Worm (Caenorhabditis elegans) whole organism, L1 larva: Measurements from ENCODE around the gene str-220.

Experiments used
- C34B4.2 ChIP-seq: sonication (generic microtip); optimal IDR thresholded peaks from 2 replicates; lab custom pipeline; 2017; ENCODE audit warnings: mild to moderate bottlenecking, missing genetic modification characterization, missing compliant biosample characterization
- alr-1 ChIP-seq: fragments of 200-800 bp; sonication (Bioruptor generic); optimal IDR thresholded peaks from 2 replicates; lab custom pipeline; 2018; ENCODE audit warnings: borderline replicate concordance, mild to moderate bottlenecking, missing genetic modification characterization, missing compliant biosample characterization
- aly-2 ChIP-seq: fragments of 150-350 bp; optimal IDR thresholded peaks from 2 replicates; lab custom pipeline; 2014; ENCODE audit warnings: missing biosample characterization, missing genetic modification characterization
- blmp-1 ChIP-seq: fragments of 150-350 bp; optimal IDR thresholded peaks from 2 replicates; lab custom pipeline; 2014; ENCODE audit warnings: missing biosample characterization, missing genetic modification characterization
- ceh-82 ChIP-seq, 3 experiments: fragments of 150-350 bp in 1 of 3; sonication (generic microtip) in 2 of 3; optimal IDR thresholded peaks; 2 replicates each; lab custom pipeline; 2014 to 2017; ENCODE audit warnings: missing biosample characterization in 3 of 3, missing genetic modification characterization in 3 of 3
- egl-13 ChIP-seq: sonication (generic microtip); optimal IDR thresholded peaks from 2 replicates; lab custom pipeline; 2016; ENCODE audit warnings: missing genotype, missing genetic modification reagents, missing genetic modification characterization, missing compliant biosample characterization
- egl-27 ChIP-seq, 2 experiments: fragments of 150-350 bp in 1 of 2; sonication (generic microtip); optimal IDR thresholded peaks; 3 replicates each; lab custom pipeline; 2017 to 2018; ENCODE audit warnings: missing biosample characterization in 2 of 2, missing genetic modification characterization in 2 of 2, missing genetic modification reagents in 2 of 2
- elt-2 ChIP-seq: sonication (generic microtip); optimal IDR thresholded peaks from 2 replicates; lab custom pipeline; 2016; ENCODE audit warnings: missing genetic modification characterization, mild to moderate bottlenecking, inconsistent platforms, missing compliant biosample characterization, missing genetic modification reagents
- elt-3 ChIP-seq, 6 experiments: fragments of 150-350 bp in 1 of 6; sonication (generic microtip); optimal IDR thresholded peaks; 2 replicates each; lab custom pipeline; 2017 to 2018; ENCODE audit warnings: missing biosample characterization in 6 of 6, missing genetic modification characterization in 6 of 6, inconsistent platforms in 1 of 6
- fkh-10 ChIP-seq: sonication (generic microtip); optimal IDR thresholded peaks from 2 replicates; lab custom pipeline; 2017; ENCODE audit warnings: missing biosample characterization, missing genetic modification reagents, missing genetic modification characterization
- fkh-4 ChIP-seq: sonication (generic microtip); optimal IDR thresholded peaks from 2 replicates; lab custom pipeline; 2016; ENCODE audit warnings: missing compliant biosample characterization, missing genetic modification characterization, borderline replicate concordance
- grh-1 ChIP-seq: fragments of 200-800 bp; sonication (Bioruptor generic); IDR thresholded peaks from 2 replicates; pipeline ENCODE4 v1.3.6; 2022; ENCODE audit warnings: missing genetic modification reagents, missing genetic modification characterization, missing compliant biosample characterization
- hlh-17 ChIP-seq: fragments of 200-800 bp; sonication (Bioruptor generic); optimal IDR thresholded peaks from 2 replicates; lab custom pipeline; 2018; ENCODE audit warnings: missing genetic modification characterization, mild to moderate bottlenecking, missing compliant biosample characterization, moderate library complexity, borderline replicate concordance
- hlh-4 ChIP-seq: sonication (generic microtip); optimal IDR thresholded peaks from 2 replicates; lab custom pipeline; 2016; ENCODE audit warnings: mild to moderate bottlenecking, missing genetic modification characterization, missing compliant biosample characterization
- lin-13 ChIP-seq: fragments of 150-350 bp; optimal IDR thresholded peaks from 2 replicates; lab custom pipeline; 2014; ENCODE audit warnings: missing biosample characterization, missing genetic modification reagents, missing genetic modification characterization
- lin-14 ChIP-seq: fragments of 200-800 bp; sonication (Bioruptor generic); optimal IDR thresholded peaks from 2 replicates; lab custom pipeline; 2018; ENCODE audit warnings: mild to moderate bottlenecking, missing genetic modification characterization, moderate library complexity, missing compliant biosample characterization
- lin-15B ChIP-seq: fragments of 150-350 bp; sonication (generic microtip); optimal IDR thresholded peaks from 3 replicates; lab custom pipeline; 2014; ENCODE audit warnings: missing biosample characterization, missing genetic modification characterization
- lin-35 ChIP-seq, 2 experiments: fragments of 150-350 bp; optimal IDR thresholded peaks; 2 replicates each; lab custom pipeline; 2014; ENCODE audit warnings: missing biosample characterization in 2 of 2, missing genetic modification characterization in 2 of 2, missing genetic modification reagents in 2 of 2
- lin-39 ChIP-seq: fragments of 150-350 bp; optimal IDR thresholded peaks from 2 replicates; lab custom pipeline; 2014; ENCODE audit warnings: missing biosample characterization, missing genetic modification reagents, missing genetic modification characterization
- lir-3 ChIP-seq: sonication (generic microtip); optimal IDR thresholded peaks from 2 replicates; lab custom pipeline; 2016; ENCODE audit warnings: mild to moderate bottlenecking, missing genetic modification characterization, moderate library complexity, missing compliant biosample characterization; ENCODE audit not compliant: poor library complexity
- mab-9 ChIP-seq: fragments of 200-800 bp; sonication (Bioruptor generic); IDR thresholded peaks from 2 replicates; pipeline ENCODE4 v1.3.6; 2022; ENCODE audit warnings: missing genetic modification reagents, missing genetic modification characterization, missing compliant biosample characterization
- nhr-19 ChIP-seq: fragments of 200-800 bp; sonication (Bioruptor generic); conservative IDR thresholded peaks from 2 replicates; pipeline ENCODE4 v1.3.6; 2022; ENCODE audit warnings: missing genetic modification characterization, missing compliant biosample characterization
- nhr-237 ChIP-seq: fragments of 150-350 bp; optimal IDR thresholded peaks from 2 replicates; lab custom pipeline; 2014; ENCODE audit warnings: missing biosample characterization, missing genetic modification characterization
- nhr-28 ChIP-seq: fragments of 150-350 bp; optimal IDR thresholded peaks from 2 replicates; lab custom pipeline; 2014; ENCODE audit warnings: missing biosample characterization, missing genetic modification characterization
- nhr-47 ChIP-seq: sonication (generic microtip); optimal IDR thresholded peaks from 2 replicates; lab custom pipeline; 2016; ENCODE audit warnings: mild to moderate bottlenecking, missing genetic modification characterization, moderate library complexity, missing compliant biosample characterization
- nhr-71 ChIP-seq: sonication (generic microtip); optimal IDR thresholded peaks from 2 replicates; lab custom pipeline; 2016; ENCODE audit warnings: mild to moderate bottlenecking, missing genetic modification characterization, moderate library complexity, missing compliant biosample characterization
- nhr-76 ChIP-seq: sonication (generic microtip); optimal IDR thresholded peaks from 2 replicates; lab custom pipeline; 2017; ENCODE audit warnings: missing biosample characterization, missing genetic modification characterization
- nhr-77 ChIP-seq: fragments of 150-350 bp; optimal IDR thresholded peaks from 2 replicates; lab custom pipeline; 2014; ENCODE audit warnings: missing biosample characterization, missing genetic modification characterization
- nhr-85 ChIP-seq: sonication (generic microtip); peaks from one replicate; lab custom pipeline; 2016; ENCODE audit warnings: missing genetic modification characterization, inconsistent platforms, missing compliant biosample characterization
- pax-3 ChIP-seq: fragments of 200-800 bp; sonication (Bioruptor generic); optimal IDR thresholded peaks from 2 replicates; lab custom pipeline; 2018; ENCODE audit warnings: mild to moderate bottlenecking, missing genetic modification characterization, moderate library complexity, missing compliant biosample characterization
- rnt-1 ChIP-seq: sonication (generic microtip); optimal IDR thresholded peaks from 2 replicates; lab custom pipeline; 2016; ENCODE audit warnings: mild to moderate bottlenecking, missing genetic modification characterization, moderate library complexity, missing compliant biosample characterization
- snu-23 ChIP-seq: sonication (generic microtip); optimal IDR thresholded peaks from 2 replicates; lab custom pipeline; 2016; ENCODE audit warnings: missing genetic modification characterization, missing compliant biosample characterization
- tlp-1 ChIP-seq: fragments of 150-350 bp; optimal IDR thresholded peaks from 2 replicates; lab custom pipeline; 2014; ENCODE audit warnings: missing biosample characterization, missing genetic modification characterization
- unc-30 ChIP-seq: sonication (generic microtip); optimal IDR thresholded peaks from 2 replicates; lab custom pipeline; 2017; ENCODE audit warnings: missing biosample characterization, missing genetic modification characterization
- vab-15 ChIP-seq: sonication (generic microtip); optimal IDR thresholded peaks from 2 replicates; lab custom pipeline; 2017; ENCODE audit warnings: missing genotype, mild to moderate bottlenecking, missing genetic modification characterization, missing compliant biosample characterization
- xbp-1 ChIP-seq: sonication (generic microtip); optimal IDR thresholded peaks from 2 replicates; lab custom pipeline; 2016; ENCODE audit warnings: missing genetic modification characterization, missing compliant biosample characterization
- zag-1 ChIP-seq: fragments of 150-350 bp; optimal IDR thresholded peaks from 2 replicates; lab custom pipeline; 2014; ENCODE audit warnings: missing biosample characterization, missing genetic modification characterization
- ztf-4 ChIP-seq: fragments of 150-350 bp; optimal IDR thresholded peaks from 2 replicates; lab custom pipeline; 2014; ENCODE audit warnings: missing biosample characterization, missing genetic modification characterization

str-220 gene

DNA sequence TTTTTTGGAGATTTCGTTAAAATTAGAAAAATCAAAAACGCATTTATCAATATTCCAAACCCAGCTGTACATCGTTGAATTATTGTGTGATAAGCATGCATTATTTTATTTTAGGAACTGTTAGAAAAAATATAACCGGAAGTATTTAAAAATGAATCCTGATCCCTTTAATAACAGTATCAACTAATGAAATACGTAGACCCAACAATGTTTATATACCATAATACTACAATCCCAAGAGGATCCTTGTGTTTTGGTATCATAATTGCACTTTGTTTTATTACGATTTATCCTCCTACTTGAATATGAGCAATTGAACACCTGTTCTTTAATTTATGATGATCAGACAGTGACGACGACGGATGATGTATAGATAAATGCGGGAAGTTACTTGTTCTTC, 15.6 kb upstream of the str-220 start, which contains the start of gene str-249:
str-249 (minus strand) TSS at position 101 of the 400 bp plus-strand sequence.
- TF ChIP-seq tlp-1 (tag; lab: Kevin White, UChicago): no peak
- no peak for TF ChIP-seq pax-3 (tag; lab: Kevin White, UChicago)
- TF ChIP-seq mab-9 (GFP tag; lab: Robert Waterston, UW): no peak
- no peak for TF ChIP-seq lin-14 (GFP tag; lab: Kevin White, UChicago)
- no peak for TF ChIP-seq elt-3 (tag; optimal IDR thresholded peaks at IDR 0.05; lab: Kevin White, UChicago)
- TF ChIP-seq egl-27 (tag; optimal IDR thresholded peaks at IDR 0.05; lab: Kevin White, UChicago): no peak
- no peak for TF ChIP-seq nhr-71
- no peak for TF ChIP-seq nhr-28 (tag; lab: Kevin White, UChicago)
- no peak for TF ChIP-seq ztf-4 (tag; lab: Kevin White, UChicago)
- TF ChIP-seq ceh-82 (tag; optimal IDR thresholded peaks at IDR 0.05; lab: Kevin White, UChicago): no peak
- TF ChIP-seq nhr-85 (tag; lab: Kevin White, UChicago): no peak
- no peak for TF ChIP-seq unc-30 (tag; lab: Kevin White, UChicago)
- TF ChIP-seq alr-1: no peak
- no peak for TF ChIP-seq rnt-1
- TF ChIP-seq fkh-10 (GFP tag; lab: Kevin White, UChicago): no peak
- no peak for TF ChIP-seq C34B4.2
- no peak for TF ChIP-seq grh-1 (GFP tag; lab: Robert Waterston, UW)
- no peak for TF ChIP-seq egl-13
- TF ChIP-seq, all 84 proteins: peak for 0

DNA sequence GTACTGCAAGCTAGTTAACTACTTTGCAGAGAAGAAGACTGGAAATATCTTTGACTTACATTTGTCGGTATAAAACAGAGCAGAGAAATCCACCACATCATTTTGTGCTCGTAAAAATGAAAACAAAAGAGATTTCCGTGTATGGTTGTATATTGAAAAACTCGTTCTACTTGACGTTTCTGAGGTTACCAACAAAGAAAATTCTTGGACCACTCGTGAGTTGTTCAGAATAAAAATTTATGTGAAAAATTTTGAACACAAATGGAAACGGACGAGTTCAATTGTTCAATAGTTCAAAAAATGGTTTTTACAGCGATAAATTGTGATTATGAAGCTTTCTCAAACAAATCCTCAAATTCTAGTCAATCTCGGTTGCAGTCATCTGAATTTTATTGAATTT, 13.5 kb upstream of the str-220 start, which contains the start of gene clec-179:
clec-179 (minus strand) TSS at position 101 of the 400 bp plus-strand sequence.
- TF ChIP-seq nhr-19: no peak
- TF ChIP-seq lir-3 (tag; lab: Kevin White, UChicago): no peak
- TF ChIP-seq elt-2 (tag; lab: Kevin White, UChicago): no peak
- no peak for TF ChIP-seq nhr-76 (tag; lab: Kevin White, UChicago)
- no peak for TF ChIP-seq hlh-17 (GFP tag; lab: Kevin White, UChicago)
- no peak for TF ChIP-seq aly-2 (tag; lab: Kevin White, UChicago)
- TF ChIP-seq hlh-4 (tag; lab: Kevin White, UChicago): no peak
- no peak for TF ChIP-seq snu-23 (GFP tag; lab: Kevin White, UChicago)
- TF ChIP-seq nhr-77 (tag; lab: Kevin White, UChicago): no peak
- TF ChIP-seq zag-1 (tag; lab: Kevin White, UChicago): no peak
- no peak for TF ChIP-seq grh-1 (GFP tag; lab: Robert Waterston, UW)
- TF ChIP-seq lin-14 (GFP tag; lab: Kevin White, UChicago): no peak
- no peak for TF ChIP-seq elt-3 (tag; optimal IDR thresholded peaks at IDR 0.05; lab: Kevin White, UChicago)
- no peak for TF ChIP-seq fkh-4
- TF ChIP-seq ztf-4 (tag; lab: Kevin White, UChicago): no peak

DNA sequence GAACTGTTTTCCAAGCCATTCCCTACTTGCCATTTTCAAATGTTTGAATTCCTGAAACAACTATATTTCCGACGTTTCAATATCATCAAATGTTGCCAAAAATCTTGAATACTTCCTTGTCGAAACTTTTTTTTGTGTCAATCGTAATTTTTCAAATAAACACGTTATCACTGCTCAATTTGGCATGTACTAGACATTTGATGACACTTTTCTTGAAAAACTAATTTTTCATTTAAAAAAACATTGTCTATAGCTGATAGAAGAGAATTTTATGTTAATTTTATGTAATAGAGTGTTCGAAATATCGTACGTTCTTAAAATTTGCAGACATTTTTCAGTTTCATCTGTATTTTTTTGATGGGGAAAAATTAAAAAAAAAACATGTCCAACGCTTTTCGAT, 11.7 kb upstream of the str-220 start:
- TF ChIP-seq xbp-1 (no peak), alr-1 (no peak), vab-15 (tag; lab: Kevin White, UChicago) (no peak), lir-3 (tag; lab: Kevin White, UChicago) (no peak), blmp-1 (tag; lab: Kevin White, UChicago) (no peak), nhr-85 (tag; lab: Kevin White, UChicago) (no peak), lin-39 (tag; lab: Kevin White, UChicago) (no peak), lin-15B (tag; lab: Kevin White, UChicago) (no peak), lin-35 (GFP tag; optimal IDR thresholded peaks at IDR 0.05; lab: Kevin White, UChicago) (no peak), nhr-47 (tag; lab: Kevin White, UChicago) (no peak), lin-14 (GFP tag; lab: Kevin White, UChicago) (no peak), ceh-82 (tag; optimal IDR thresholded peaks at IDR 0.05; lab: Kevin White, UChicago) (no peak), nhr-237 (no peak), lin-13 (GFP tag; lab: Kevin White, UChicago) (no peak), tlp-1 (tag; lab: Kevin White, UChicago) (no peak), fkh-4 (no peak)
